Worm (Caenorhabditis elegans) whole organism, late embryonic: ENCODE data around the gene ceh-14.

Experiments used
- ama-1 ChIP-seq: fragments of 150-350 bp; optimal IDR thresholded peaks from 2 replicates; lab custom pipeline; 2014
- ceh-31 ChIP-seq: sonication (generic microtip); optimal IDR thresholded peaks from 2 replicates; lab custom pipeline; 2016; ENCODE audit warnings: missing genetic modification characterization, missing compliant biosample characterization
- ceh-34 ChIP-seq: sonication (generic microtip); optimal IDR thresholded peaks from 2 replicates; lab custom pipeline; 2016; ENCODE audit warnings: mild to moderate bottlenecking, missing genetic modification characterization, missing compliant biosample characterization
- che-1 ChIP-seq: sonication (generic microtip); optimal IDR thresholded peaks from 2 replicates; lab custom pipeline; 2016; ENCODE audit warnings: mild to moderate bottlenecking, missing genetic modification characterization, missing compliant biosample characterization
- dve-1 ChIP-seq: sonication (generic microtip); optimal IDR thresholded peaks from 2 replicates; lab custom pipeline; 2017; ENCODE audit warnings: antibody characterized with exemption, mild to moderate bottlenecking, missing genetic modification characterization, missing compliant biosample characterization
- fkh-10 ChIP-seq: fragments of 150-350 bp; optimal IDR thresholded peaks from 2 replicates; lab custom pipeline; 2014; ENCODE audit warnings: missing biosample characterization, missing genetic modification reagents, missing genetic modification characterization
- gmeb-2 ChIP-seq: sonication (generic microtip); optimal IDR thresholded peaks from 2 replicates; lab custom pipeline; 2016; ENCODE audit warnings: missing genetic modification characterization, inconsistent platforms, missing compliant biosample characterization
- nhr-11 ChIP-seq: fragments of 150-350 bp; optimal IDR thresholded peaks from 2 replicates; lab custom pipeline; 2014; ENCODE audit warnings: missing biosample characterization, missing genetic modification characterization
- pag-3 ChIP-seq: sonication (generic microtip); optimal IDR thresholded peaks from 2 replicates; lab custom pipeline; 2016; ENCODE audit warnings: missing compliant biosample characterization, missing genetic modification characterization, borderline replicate concordance
- pros-1 ChIP-seq: fragments of 150-350 bp; optimal IDR thresholded peaks from 2 replicates; lab custom pipeline; 2014; ENCODE audit warnings: missing biosample characterization, missing genetic modification reagents, missing genetic modification characterization
- rnt-1 ChIP-seq: sonication (generic microtip); optimal IDR thresholded peaks from 2 replicates; lab custom pipeline; 2016; ENCODE audit warnings: missing genetic modification characterization, missing compliant biosample characterization
- tbx-2 ChIP-seq: sonication (generic microtip); optimal IDR thresholded peaks from 2 replicates; lab custom pipeline; 2016; ENCODE audit warnings: missing genetic modification characterization, missing compliant biosample characterization
- tbx-7 ChIP-seq: sonication (generic microtip); optimal IDR thresholded peaks from 2 replicates; lab custom pipeline; 2016; ENCODE audit warnings: missing genotype, missing genetic modification characterization, missing compliant biosample characterization
- unc-86 ChIP-seq: sonication (generic microtip); optimal IDR thresholded peaks from 2 replicates; lab custom pipeline; 2016; ENCODE audit warnings: missing genetic modification characterization, missing compliant biosample characterization

- no peak for TF ChIP-seq rnt-1 (tag; lab: Kevin White, UChicago)
- TF ChIP-seq ceh-34 (tag; lab: Kevin White, UChicago): no peak
- no peak for TF ChIP-seq nhr-11
- TF ChIP-seq ama-1 (lab: Kevin White, UChicago): no peak
- TF ChIP-seq pros-1 (tag; lab: Kevin White, UChicago): no peak
- TF ChIP-seq pag-3 (tag; lab: Kevin White, UChicago): no peak
- TF ChIP-seq gmeb-2: no peak
- TF ChIP-seq dve-1 (tag; lab: Kevin White, UChicago): no peak
- no peak for TF ChIP-seq tbx-7 (tag; lab: Kevin White, UChicago)
- no peak for TF ChIP-seq fkh-10
- TF ChIP-seq ceh-31: no peak
- no peak for TF ChIP-seq unc-86 (tag; lab: Kevin White, UChicago)
- no peak for TF ChIP-seq che-1 (tag; lab: Kevin White, UChicago)
- no peak for TF ChIP-seq tbx-2
Measured at ce11 chrX:7491521-7491920, 41.0 kb downstream of the ceh-14 start.
